Worm (Caenorhabditis elegans) whole organism, midembryonic: ENCODE measurements around the gene C26F1.1.

Experiments used
- T22C8.4 ChIP-seq: fragments of 200-800 bp; sonication (Bioruptor generic); IDR thresholded peaks from 2 replicates; pipeline ENCODE4 v1.3.6; 2022; ENCODE audit warnings: missing genetic modification characterization, missing compliant biosample characterization
- klf-2 ChIP-seq: fragments of 200-800 bp; sonication (Bioruptor generic); conservative IDR thresholded peaks from 2 replicates; pipeline ENCODE4 v1.3.6; 2022; ENCODE audit warnings: missing genetic modification reagents, missing genetic modification characterization, missing compliant biosample characterization
- med-1 ChIP-seq: sonication (generic microtip); optimal IDR thresholded peaks from 2 replicates; lab custom pipeline; 2017; ENCODE audit warnings: missing genetic modification characterization, mild to moderate bottlenecking, missing compliant biosample characterization, antibody characterized with exemption, missing genetic modification reagents; ENCODE audit not compliant: insufficient read depth
- ztf-23 ChIP-seq: fragments of 200-800 bp; sonication (Bioruptor generic); IDR thresholded peaks from 2 replicates; pipeline ENCODE4 v1.3.6; 2022; ENCODE audit warnings: missing genetic modification reagents, missing genetic modification characterization, missing compliant biosample characterization
- ztf-29 ChIP-seq: fragments of 200-800 bp; sonication (Bioruptor generic); IDR thresholded peaks from 2 replicates; pipeline ENCODE4 v1.3.6; 2022; ENCODE audit warnings: missing genetic modification reagents, missing genetic modification characterization, missing compliant biosample characterization

C26F1.1 gene

ce11 chrV:7836911-7837310 is 51.7 kb downstream of the C26F1.1 start, which contains the start of gene txt-5:
Gene txt-5 (minus strand): TSS chrV:7837134.
- TF ChIP-seq T22C8.4 (GFP tag; lab: Robert Waterston, UW) (no peak), ztf-23 (GFP tag; lab: Robert Waterston, UW) (no peak), ztf-29 (GFP tag; lab: Robert Waterston, UW) (no peak), med-1 (GFP tag; lab: Kevin White, UChicago) (no peak), klf-2 (GFP tag; lab: Robert Waterston, UW) (no peak)
